Worm (Caenorhabditis elegans) whole organism, late embryonic: Measurements from ENCODE around the gene srv-12.

Source experiments
- C08G9.2 ChIP-seq: sonication (generic microtip); optimal IDR thresholded peaks from 2 replicates; lab custom pipeline; 2016; ENCODE audit warnings: mild to moderate bottlenecking, missing genetic modification characterization, moderate library complexity, missing compliant biosample characterization
- C38D4.7 ChIP-seq: fragments of 200-800 bp; sonication (Bioruptor generic); optimal IDR thresholded peaks from 2 replicates; lab custom pipeline; 2018; ENCODE audit warnings: mild to moderate bottlenecking, missing genetic modification characterization, moderate library complexity, missing compliant biosample characterization
- F13H6.1 ChIP-seq: sonication (generic microtip); optimal IDR thresholded peaks from 2 replicates; lab custom pipeline; 2016; ENCODE audit warnings: missing genetic modification characterization, missing compliant biosample characterization
- K02D7.2 ChIP-seq: sonication (generic microtip); optimal IDR thresholded peaks from 2 replicates; lab custom pipeline; 2017; ENCODE audit warnings: mild to moderate bottlenecking, missing genetic modification characterization, missing compliant biosample characterization
- K09A11.1 ChIP-seq: sonication (generic microtip); optimal IDR thresholded peaks from 2 replicates; lab custom pipeline; 2017; ENCODE audit warnings: antibody characterized with exemption, mild to moderate bottlenecking, missing genetic modification characterization, missing compliant biosample characterization; ENCODE audit not compliant: insufficient read depth
- T23F11.4 ChIP-seq: fragments of 200-800 bp; sonication (Bioruptor generic); optimal IDR thresholded peaks from 2 replicates; lab custom pipeline; 2018; ENCODE audit warnings: mild to moderate bottlenecking, missing genetic modification characterization, missing compliant biosample characterization
- ceh-14 ChIP-seq: sonication (generic microtip); optimal IDR thresholded peaks from 2 replicates; lab custom pipeline; 2016; ENCODE audit warnings: missing genotype, missing genetic modification characterization, missing compliant biosample characterization
- ceh-18 ChIP-seq: sonication (generic microtip); optimal IDR thresholded peaks from 2 replicates; lab custom pipeline; 2016; ENCODE audit warnings: missing genetic modification characterization, missing compliant biosample characterization
- ceh-2 ChIP-seq: sonication (generic microtip); optimal IDR thresholded peaks from 2 replicates; lab custom pipeline; 2016; ENCODE audit warnings: missing genotype, missing genetic modification characterization, missing compliant biosample characterization
- ceh-22 ChIP-seq: sonication (generic microtip); optimal IDR thresholded peaks from 2 replicates; lab custom pipeline; 2017; ENCODE audit warnings: missing biosample characterization, missing genetic modification characterization
- ceh-24 ChIP-seq: sonication (generic microtip); optimal IDR thresholded peaks from 2 replicates; lab custom pipeline; 2016; ENCODE audit warnings: mild to moderate bottlenecking, missing genetic modification characterization, missing compliant biosample characterization
- ceh-30 ChIP-seq: fragments of 150-350 bp; optimal IDR thresholded peaks from 2 replicates; lab custom pipeline; 2014; ENCODE audit warnings: missing biosample characterization, missing genetic modification characterization
- ceh-31 ChIP-seq: sonication (generic microtip); optimal IDR thresholded peaks from 2 replicates; lab custom pipeline; 2016; ENCODE audit warnings: missing genetic modification characterization, missing compliant biosample characterization
- ceh-34 ChIP-seq: sonication (generic microtip); optimal IDR thresholded peaks from 2 replicates; lab custom pipeline; 2016; ENCODE audit warnings: mild to moderate bottlenecking, missing genetic modification characterization, missing compliant biosample characterization
- ceh-9 ChIP-seq: sonication (generic microtip); optimal IDR thresholded peaks from 2 replicates; lab custom pipeline; 2016; ENCODE audit warnings: mild to moderate bottlenecking, missing genetic modification characterization, inconsistent platforms, missing compliant biosample characterization
- ets-4 ChIP-seq: sonication (generic microtip); optimal IDR thresholded peaks from 2 replicates; lab custom pipeline; 2016; ENCODE audit warnings: missing genetic modification characterization, missing compliant biosample characterization
- fax-1 ChIP-seq: sonication (generic microtip); optimal IDR thresholded peaks from 2 replicates; lab custom pipeline; 2016; ENCODE audit warnings: missing genotype, missing genetic modification characterization, missing compliant biosample characterization
- fkh-6 ChIP-seq: sonication (generic microtip); optimal IDR thresholded peaks from 2 replicates; lab custom pipeline; 2016; ENCODE audit warnings: missing genetic modification characterization, missing compliant biosample characterization
- hlh-13 ChIP-seq: fragments of 200-800 bp; sonication (Bioruptor generic); optimal IDR thresholded peaks from 2 replicates; lab custom pipeline; 2018; ENCODE audit warnings: mild to moderate bottlenecking, missing genetic modification characterization, missing compliant biosample characterization
- hlh-30 ChIP-seq: sonication (generic microtip); optimal IDR thresholded peaks from 2 replicates; lab custom pipeline; 2017; ENCODE audit warnings: antibody characterized with exemption, missing genetic modification characterization, missing compliant biosample characterization; ENCODE audit not compliant: insufficient read depth
- hlh-8 ChIP-seq: sonication (generic microtip); optimal IDR thresholded peaks from 2 replicates; lab custom pipeline; 2016; ENCODE audit warnings: missing genotype, missing genetic modification characterization, missing compliant biosample characterization
- lim-6 ChIP-seq: sonication (generic microtip); optimal IDR thresholded peaks from 2 replicates; lab custom pipeline; 2016; ENCODE audit warnings: missing genetic modification characterization, missing compliant biosample characterization
- lin-11 ChIP-seq: fragments of 200-800 bp; sonication (Bioruptor generic); optimal IDR thresholded peaks from 2 replicates; lab custom pipeline; 2018; ENCODE audit warnings: mild to moderate bottlenecking, missing genetic modification characterization, missing compliant biosample characterization
- nfya-1 ChIP-seq: sonication (generic microtip); optimal IDR thresholded peaks from 2 replicates; lab custom pipeline; 2017; ENCODE audit warnings: missing genetic modification characterization, mild to moderate bottlenecking, missing compliant biosample characterization, antibody characterized with exemption, moderate library complexity
- nhr-11 ChIP-seq: fragments of 150-350 bp; optimal IDR thresholded peaks from 2 replicates; lab custom pipeline; 2014; ENCODE audit warnings: missing biosample characterization, missing genetic modification characterization
- nhr-232 ChIP-seq: sonication (generic microtip); optimal IDR thresholded peaks from 2 replicates; lab custom pipeline; 2016; ENCODE audit warnings: missing genetic modification characterization, missing compliant biosample characterization
- npax-4 ChIP-seq: sonication (generic microtip); optimal IDR thresholded peaks from 2 replicates; lab custom pipeline; 2016; ENCODE audit warnings: missing genetic modification characterization, missing compliant biosample characterization
- odd-2 ChIP-seq: sonication (generic microtip); optimal IDR thresholded peaks from 2 replicates; lab custom pipeline; 2017; ENCODE audit warnings: antibody characterized with exemption, mild to moderate bottlenecking, missing genetic modification characterization, missing compliant biosample characterization
- pha-2 ChIP-seq: sonication (generic microtip); optimal IDR thresholded peaks from 2 replicates; lab custom pipeline; 2017; ENCODE audit warnings: mild to moderate bottlenecking, missing genetic modification characterization, missing compliant biosample characterization
- pros-1 ChIP-seq: fragments of 150-350 bp; optimal IDR thresholded peaks from 2 replicates; lab custom pipeline; 2014; ENCODE audit warnings: missing biosample characterization, missing genetic modification reagents, missing genetic modification characterization
- ref-2 ChIP-seq: sonication (generic microtip); optimal IDR thresholded peaks from 2 replicates; lab custom pipeline; 2016; ENCODE audit warnings: missing genetic modification characterization, missing compliant biosample characterization
- rnt-1 ChIP-seq: sonication (generic microtip); optimal IDR thresholded peaks from 2 replicates; lab custom pipeline; 2016; ENCODE audit warnings: missing genetic modification characterization, missing compliant biosample characterization
- sdc-2 ChIP-seq: sonication (generic microtip); optimal IDR thresholded peaks from 2 replicates; lab custom pipeline; 2016; ENCODE audit warnings: missing genotype, missing genetic modification characterization, missing compliant biosample characterization
- sox-2 ChIP-seq: fragments of 200-800 bp; sonication (Bioruptor generic); IDR thresholded peaks from 2 replicates; pipeline ENCODE4 v1.3.6; 2022; ENCODE audit warnings: missing genetic modification reagents, missing genetic modification characterization, missing compliant biosample characterization
- tbx-2 ChIP-seq: sonication (generic microtip); optimal IDR thresholded peaks from 2 replicates; lab custom pipeline; 2016; ENCODE audit warnings: missing genetic modification characterization, missing compliant biosample characterization
- tbx-7 ChIP-seq: sonication (generic microtip); optimal IDR thresholded peaks from 2 replicates; lab custom pipeline; 2016; ENCODE audit warnings: missing genotype, missing genetic modification characterization, missing compliant biosample characterization
- unc-3 ChIP-seq, 2 experiments: fragments of 200-800 bp in 1 of 2; sonication (Bioruptor generic) in 1 of 2; sonication (generic microtip) in 1 of 2; conservative IDR thresholded peaks in 1 of 2; optimal IDR thresholded peaks in 1 of 2; 2 replicates each; pipeline versions ENCODE4 v1.3.6 to Lab custom; 2016 to 2022; ENCODE audit warnings: missing compliant biosample characterization in 2 of 2, missing genetic modification characterization in 2 of 2, missing genetic modification reagents in 1 of 2
- unc-42 ChIP-seq: sonication (generic microtip); optimal IDR thresholded peaks from 2 replicates; lab custom pipeline; 2016; ENCODE audit warnings: missing genotype, missing genetic modification characterization, missing compliant biosample characterization
- unc-55 ChIP-seq: sonication (generic microtip); optimal IDR thresholded peaks from 2 replicates; lab custom pipeline; 2017; ENCODE audit warnings: missing biosample characterization, missing genetic modification reagents, missing genetic modification characterization
- unc-86 ChIP-seq: sonication (generic microtip); optimal IDR thresholded peaks from 2 replicates; lab custom pipeline; 2016; ENCODE audit warnings: missing genetic modification characterization, missing compliant biosample characterization
- zip-5 ChIP-seq: sonication (generic microtip); optimal IDR thresholded peaks from 2 replicates; lab custom pipeline; 2016; ENCODE audit warnings: missing genetic modification characterization, missing compliant biosample characterization
- ztf-16 ChIP-seq: sonication (generic microtip); optimal IDR thresholded peaks from 2 replicates; lab custom pipeline; 2017; ENCODE audit warnings: missing genetic modification characterization, missing compliant biosample characterization

Gene srv-12

DNA sequence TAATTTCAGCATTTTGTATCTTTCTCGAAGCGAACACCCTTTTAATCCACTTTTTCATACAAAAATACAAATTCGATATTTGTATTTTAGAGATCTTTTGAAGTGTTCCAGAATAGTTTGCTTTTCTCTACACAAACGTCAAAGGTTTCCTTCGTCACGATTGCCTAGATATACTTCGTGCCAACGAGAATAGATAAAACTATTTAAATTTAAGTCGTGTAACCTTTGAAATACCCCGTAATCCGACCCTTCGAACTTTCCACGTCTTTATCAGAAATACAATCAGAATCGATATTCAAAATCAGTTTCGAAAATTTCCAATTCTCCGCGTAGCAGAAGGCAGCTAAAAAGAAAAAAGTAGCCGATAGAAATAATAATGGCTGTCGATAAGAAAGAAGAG, 36.9 kb upstream of the srv-12 start, which contains the start of gene ttbk-5:
Gene ttbk-5, plus strand, starts transcription at position 301 of the 400 bp plus-strand sequence.
- TF ChIP-seq K02D7.2 (tag; lab: Kevin White, UChicago), result no peak
- TF ChIP-seq sdc-2 (tag; lab: Kevin White, UChicago), result no peak
- no peak for TF ChIP-seq ceh-18
- no peak for TF ChIP-seq C38D4.7 (GFP tag; lab: Kevin White, UChicago)
- no peak for TF ChIP-seq unc-42 (tag; lab: Kevin White, UChicago)
- TF ChIP-seq ceh-14 (tag; lab: Kevin White, UChicago), result no peak
- no peak for TF ChIP-seq ztf-16
- no peak for TF ChIP-seq pha-2 (tag; lab: Kevin White, UChicago)
- TF ChIP-seq ceh-9, result no peak
- no peak for TF ChIP-seq unc-3 (GFP tag; conservative IDR thresholded peaks at IDR 0.05; lab: Robert Waterston, UW)
- TF ChIP-seq unc-3 (tag; optimal IDR thresholded peaks at IDR 0.05; lab: Kevin White, UChicago), result no peak
- no peak for TF ChIP-seq tbx-2
- TF ChIP-seq F13H6.1 (tag; lab: Kevin White, UChicago), result no peak
- TF ChIP-seq K09A11.1 (tag; lab: Kevin White, UChicago), result no peak
- TF ChIP-seq C08G9.2 (tag; lab: Kevin White, UChicago), result no peak
- no peak for TF ChIP-seq nhr-11 (tag; lab: Kevin White, UChicago)
- no peak for TF ChIP-seq rnt-1

DNA sequence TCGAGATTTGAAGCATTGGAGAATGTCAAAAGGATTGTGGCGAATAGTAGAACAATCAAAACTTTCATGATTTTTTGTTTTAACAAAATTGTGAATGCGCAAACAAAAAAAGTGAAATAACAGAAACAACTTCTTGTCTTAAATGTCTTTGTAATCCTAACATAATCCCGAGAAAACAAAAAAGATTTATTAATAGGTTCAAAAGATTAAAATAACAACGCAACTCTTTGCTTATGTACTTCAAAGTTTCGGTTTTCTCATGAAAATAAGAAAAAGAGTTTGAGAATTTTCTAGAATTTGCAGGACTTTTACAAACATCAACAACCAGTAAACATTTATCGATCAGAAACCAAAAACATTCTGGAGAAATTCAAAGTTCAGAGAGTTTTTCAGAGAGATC, 36.3 kb upstream of the srv-12 start, which contains the start of gene ttr-39:
Gene ttr-39, minus strand, starts transcription at position 101 of the 400 bp plus-strand sequence.
- TF ChIP-seq unc-55 (no peak), hlh-13 (no peak), sox-2 (GFP tag; lab: Robert Waterston, UW) (no peak), ref-2 (tag; lab: Kevin White, UChicago) (no peak)
- TF ChIP-seq, all 69 proteins: peak for 0

DNA sequence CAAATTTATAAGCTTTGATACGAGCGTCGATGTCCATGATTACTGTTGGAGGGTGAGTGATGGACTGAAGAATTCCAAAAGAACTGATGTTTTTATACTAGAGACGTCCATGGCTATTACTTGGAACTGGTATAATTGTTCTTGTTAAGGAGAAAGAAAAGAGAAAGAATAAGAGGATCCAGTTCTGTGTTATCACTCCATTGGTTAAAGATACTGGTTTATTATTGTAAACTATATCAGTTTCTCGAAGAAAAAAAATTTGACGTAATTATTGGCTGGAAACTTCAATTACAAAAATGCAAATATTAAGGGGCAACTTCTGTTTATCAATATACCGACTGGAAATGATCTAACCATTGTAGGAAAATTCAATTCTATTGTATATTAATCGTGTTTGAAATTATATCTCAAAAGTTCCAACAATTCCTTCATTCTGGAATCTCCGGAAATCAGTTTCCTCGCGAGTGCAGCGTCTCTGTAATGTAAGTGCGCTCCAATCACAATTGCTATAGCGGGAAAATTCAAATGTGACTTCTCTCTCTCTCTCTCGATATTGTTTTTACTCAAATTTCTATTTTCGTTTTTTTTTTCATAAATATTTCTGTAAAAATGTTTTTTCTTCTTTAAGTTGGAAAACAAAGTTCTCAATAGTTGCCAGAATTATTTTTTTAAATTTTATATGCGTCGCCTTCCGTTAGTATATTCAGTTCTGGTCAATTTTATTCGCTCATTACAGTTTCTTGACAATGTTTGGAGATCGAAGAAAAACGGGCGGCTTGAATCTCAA, 32.1 kb upstream of the srv-12 start, which contains the start of the genes col-2 and ndc-80:
Gene col-2, minus strand, starts transcription at position 51 of the 787 bp plus-strand sequence.
Gene ndc-80, plus strand, starts transcription at position 737 of the 787 bp plus-strand sequence.
- peak; percentile 51 for TF ChIP-seq nfya-1
- TF ChIP-seq ceh-22, result no peak
- peak; percentile 36 for TF ChIP-seq fkh-6
- peak; percentile 57 for TF ChIP-seq tbx-7 (tag; lab: Kevin White, UChicago)
- TF ChIP-seq T23F11.4, result no peak
- TF ChIP-seq C08G9.2 (tag; lab: Kevin White, UChicago), result peak; percentile 63
- TF ChIP-seq hlh-8 (tag; lab: Kevin White, UChicago), result no peak
- no peak for TF ChIP-seq hlh-30 (tag; lab: Kevin White, UChicago)
- TF ChIP-seq nhr-232 (tag; lab: Kevin White, UChicago), result no peak
- TF ChIP-seq ref-2 (tag; lab: Kevin White, UChicago), result peak; percentile 48
- TF ChIP-seq ets-4 (tag; lab: Kevin White, UChicago), result peak; percentile 72
- peak; percentile 90 for TF ChIP-seq ceh-31
- peak; percentile 55 for TF ChIP-seq unc-42 (tag; lab: Kevin White, UChicago)
- TF ChIP-seq F13H6.1 (tag; lab: Kevin White, UChicago), result no peak
- TF ChIP-seq lin-11, result no peak
- peak; percentile 64 for TF ChIP-seq fax-1 (tag; lab: Kevin White, UChicago)
- no peak for TF ChIP-seq unc-3 (GFP tag; conservative IDR thresholded peaks at IDR 0.05; lab: Robert Waterston, UW)
- TF ChIP-seq unc-3 (tag; optimal IDR thresholded peaks at IDR 0.05; lab: Kevin White, UChicago), result no peak
- TF ChIP-seq rnt-1, result peak; percentile 25
- no peak for TF ChIP-seq odd-2 (tag; lab: Kevin White, UChicago)
- no peak for TF ChIP-seq npax-4 (tag; lab: Kevin White, UChicago)
- peak; percentile 57 for TF ChIP-seq ceh-34
- no peak for TF ChIP-seq ceh-24 (tag; lab: Kevin White, UChicago)
- TF ChIP-seq unc-86 (tag; lab: Kevin White, UChicago), result no peak
- TF ChIP-seq ceh-2, result peak; percentile 67
- TF ChIP-seq zip-5 (tag; lab: Kevin White, UChicago), result peak; percentile 49
- peak; percentile 33 for TF ChIP-seq lim-6
- no peak for TF ChIP-seq pros-1 (tag; lab: Kevin White, UChicago)
- no peak for TF ChIP-seq ceh-30
- peak; percentile 83 for TF ChIP-seq tbx-2
